Worm (Caenorhabditis elegans): Measurements from ENCODE around the gene dep-1.

DNA sequence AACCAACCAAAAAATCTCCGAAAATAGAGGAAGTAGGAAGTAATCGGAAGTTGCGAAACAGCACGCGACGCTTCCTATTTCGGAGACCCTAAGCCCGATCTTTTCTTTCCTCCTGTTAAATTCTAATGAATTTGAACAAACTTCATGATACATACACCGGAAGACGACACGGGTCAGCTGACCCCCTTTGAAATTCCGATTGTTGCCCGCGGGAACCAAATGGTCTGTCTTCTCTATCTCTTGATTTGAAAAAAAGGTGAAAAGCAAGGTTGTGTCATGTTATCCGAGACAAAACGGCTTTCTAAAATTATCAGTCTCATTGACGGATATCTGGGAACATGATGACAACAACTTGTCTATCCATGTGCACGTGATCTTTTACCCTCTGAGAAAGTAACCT is 60.5 kb downstream of the dep-1 start:
- TF ChIP-seq fos-1 (tag; optimal IDR thresholded peaks at IDR 0.05) = no peak
- TF ChIP-seq skn-1 (tag; optimal IDR thresholded peaks at IDR 0.05) = no peak
- peak; percentile 61 for TF ChIP-seq lin-39 (tag; optimal IDR thresholded peaks at IDR 0.05)
- TF ChIP-seq unc-62 (GFP tag; optimal IDR thresholded peaks at IDR 0.05) = no peak
- no peak for TF ChIP-seq lsy-12 (tag; optimal IDR thresholded peaks at IDR 0.05)

Data from whole organism, L3 larva.